Worm (Caenorhabditis elegans): ENCODE results near the gene mutd-1.

mutd-1 gene

ce11 chrIV:7167983-7168760, 34.3 kb upstream of the mutd-1 start, which contains the start of gene skr-16:
TSS of gene skr-16 (plus strand) at chrIV:7168710.
- TF ChIP-seq tra-4 (tag; optimal IDR thresholded peaks at IDR 0.05) (no peak), tbx-11 (GFP tag; IDR thresholded peaks at IDR 0.05) (no peak), ama-1 (optimal IDR thresholded peaks at IDR 0.05) (no peak), hmg-4 (GFP tag; optimal IDR thresholded peaks at IDR 0.05) (no peak), scrt-1 (GFP tag; IDR thresholded peaks at IDR 0.05) (no peak)

DNA sequence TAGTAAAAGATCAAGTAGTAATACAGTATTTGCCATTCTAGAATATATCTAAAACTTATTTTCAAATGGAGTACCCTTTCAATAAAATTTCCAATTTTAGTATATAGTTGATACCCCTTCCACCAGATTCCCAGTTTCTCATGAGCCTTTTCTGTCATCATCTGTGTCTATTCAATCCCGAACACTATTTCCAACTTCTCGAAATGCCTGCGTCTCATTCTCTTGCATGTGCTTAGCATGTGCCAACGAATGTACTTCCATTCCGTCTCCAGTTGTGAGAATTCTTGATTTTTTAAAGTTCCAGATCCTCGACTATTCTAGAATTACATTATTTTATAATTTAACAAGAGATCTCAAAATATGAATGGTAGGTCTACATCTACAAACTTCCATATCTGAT, 32.7 kb upstream of the mutd-1 start, which contains the start of gene C42D4.18:
Gene C42D4.18, plus strand, starts transcription at position 231 of the 400 bp plus-strand sequence.
- TF ChIP-seq ets-7 (tag; optimal IDR thresholded peaks at IDR 0.05) = no peak
- TF ChIP-seq tra-4 (tag; optimal IDR thresholded peaks at IDR 0.05) = no peak
- no peak for TF ChIP-seq ceh-36 (tag; optimal IDR thresholded peaks at IDR 0.05)
- TF ChIP-seq flt-1 (GFP tag; IDR thresholded peaks at IDR 0.05) = no peak
- no peak for TF ChIP-seq tbx-11 (GFP tag; IDR thresholded peaks at IDR 0.05)
- no peak for TF ChIP-seq tbx-37 (GFP tag; conservative IDR thresholded peaks at IDR 0.05)
- no peak for TF ChIP-seq ceh-13 (GFP tag; optimal IDR thresholded peaks at IDR 0.05)
- TF ChIP-seq hmbx-1 (tag; optimal IDR thresholded peaks at IDR 0.05) = no peak
- TF ChIP-seq F13C5.2 (tag; optimal IDR thresholded peaks at IDR 0.05) = no peak
- no peak for TF ChIP-seq hmg-4 (GFP tag; optimal IDR thresholded peaks at IDR 0.05)
- TF ChIP-seq B0310.2 (tag; optimal IDR thresholded peaks at IDR 0.05) = no peak

ce11 chrIV:7165723-7166122, 31.8 kb upstream of the mutd-1 start, which contains the start of gene rpc-1:
TSS of gene rpc-1 (minus strand) at chrIV:7165748.
- no peak for TF ChIP-seq ceh-13 (GFP tag; optimal IDR thresholded peaks at IDR 0.05)
- no peak for TF ChIP-seq flt-1 (GFP tag; IDR thresholded peaks at IDR 0.05)
- TF ChIP-seq F13C5.2 (tag; optimal IDR thresholded peaks at IDR 0.05) = peak; percentile 3
- TF ChIP-seq sea-1 (GFP tag; conservative IDR thresholded peaks at IDR 0.05) = no peak
- no peak for TF ChIP-seq hnd-1 (tag; optimal IDR thresholded peaks at IDR 0.05)
- no peak for TF ChIP-seq scrt-1 (GFP tag; IDR thresholded peaks at IDR 0.05)
- TF ChIP-seq tbx-37 (GFP tag; conservative IDR thresholded peaks at IDR 0.05) = no peak
- TF ChIP-seq ama-1 (optimal IDR thresholded peaks at IDR 0.05) = no peak

DNA sequence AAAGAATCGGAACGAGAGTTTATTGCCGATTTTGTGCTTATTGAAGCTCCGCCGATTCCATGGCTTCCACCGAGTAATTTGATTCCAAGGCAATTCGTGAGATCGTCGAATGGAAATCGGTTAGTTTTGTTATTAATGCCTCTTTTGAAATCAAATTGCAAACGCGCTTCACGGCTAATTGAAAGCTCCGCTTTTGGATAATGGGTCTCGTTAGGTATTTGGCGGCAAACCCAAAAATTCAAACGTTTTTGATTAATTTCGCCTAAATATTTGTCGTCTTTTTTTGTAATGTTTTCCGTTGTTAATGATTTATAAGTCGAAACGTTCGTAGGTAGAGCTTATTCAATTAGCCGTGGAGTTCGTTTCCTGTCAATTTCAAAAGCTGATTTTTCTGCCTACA, 25.7 kb upstream of the mutd-1 start:
- no peak for TF ChIP-seq F13C5.2 (tag; optimal IDR thresholded peaks at IDR 0.05)
- no peak for TF ChIP-seq hmg-4 (GFP tag; optimal IDR thresholded peaks at IDR 0.05)
- TF ChIP-seq tra-4 (tag; optimal IDR thresholded peaks at IDR 0.05) = no peak
- TF ChIP-seq tbx-11 (GFP tag; IDR thresholded peaks at IDR 0.05) = no peak
- no peak for TF ChIP-seq sea-1 (GFP tag; conservative IDR thresholded peaks at IDR 0.05)
- TF ChIP-seq ceh-36 (tag; optimal IDR thresholded peaks at IDR 0.05) = no peak
- TF ChIP-seq ets-7 (tag; optimal IDR thresholded peaks at IDR 0.05) = no peak
- no peak for TF ChIP-seq ama-1 (optimal IDR thresholded peaks at IDR 0.05)
- no peak for TF ChIP-seq scrt-1 (GFP tag; IDR thresholded peaks at IDR 0.05)
- TF ChIP-seq flt-1 (GFP tag; IDR thresholded peaks at IDR 0.05) = no peak
- no peak for TF ChIP-seq B0310.2 (tag; optimal IDR thresholded peaks at IDR 0.05)
- TF ChIP-seq tbx-37 (GFP tag; conservative IDR thresholded peaks at IDR 0.05) = no peak
- TF ChIP-seq ceh-13 (GFP tag; optimal IDR thresholded peaks at IDR 0.05) = no peak
- TF ChIP-seq hnd-1 (tag; optimal IDR thresholded peaks at IDR 0.05) = no peak
- no peak for TF ChIP-seq pes-1 (GFP tag; IDR thresholded peaks at IDR 0.05)
- TF ChIP-seq hmbx-1 (tag; optimal IDR thresholded peaks at IDR 0.05) = no peak
- TF ChIP-seq aly-1 (tag; optimal IDR thresholded peaks at IDR 0.05) = no peak

ce11 chrIV:7158161-7158560, 24.3 kb upstream of the mutd-1 start:
- no peak for TF ChIP-seq F13C5.2 (tag; optimal IDR thresholded peaks at IDR 0.05)
- no peak for TF ChIP-seq hmg-4 (GFP tag; optimal IDR thresholded peaks at IDR 0.05)
- TF ChIP-seq tra-4 (tag; optimal IDR thresholded peaks at IDR 0.05) = no peak
- TF ChIP-seq tbx-37 (GFP tag; conservative IDR thresholded peaks at IDR 0.05) = no peak
- TF ChIP-seq tbx-11 (GFP tag; IDR thresholded peaks at IDR 0.05) = no peak
- no peak for TF ChIP-seq sea-1 (GFP tag; conservative IDR thresholded peaks at IDR 0.05)
- TF ChIP-seq flt-1 (GFP tag; IDR thresholded peaks at IDR 0.05) = no peak
- TF ChIP-seq ceh-13 (GFP tag; optimal IDR thresholded peaks at IDR 0.05) = no peak
- TF ChIP-seq ama-1 (optimal IDR thresholded peaks at IDR 0.05) = no peak
- TF ChIP-seq hmbx-1 (tag; optimal IDR thresholded peaks at IDR 0.05) = no peak
- no peak for TF ChIP-seq aly-1 (tag; optimal IDR thresholded peaks at IDR 0.05)
- TF ChIP-seq scrt-1 (GFP tag; IDR thresholded peaks at IDR 0.05) = no peak

ce11 chrIV:7156356-7156755, 22.5 kb upstream of the mutd-1 start, which contains the start of gene maph-9:
TSS of gene maph-9 (plus strand) at chrIV:7156628.
- TF ChIP-seq ceh-36 (tag; optimal IDR thresholded peaks at IDR 0.05) = no peak
- no peak for TF ChIP-seq sea-1 (GFP tag; conservative IDR thresholded peaks at IDR 0.05)
- TF ChIP-seq aly-1 (tag; optimal IDR thresholded peaks at IDR 0.05) = no peak
- no peak for TF ChIP-seq hmg-4 (GFP tag; optimal IDR thresholded peaks at IDR 0.05)
- TF ChIP-seq ceh-13 (GFP tag; optimal IDR thresholded peaks at IDR 0.05) = no peak
- TF ChIP-seq pes-1 (GFP tag; IDR thresholded peaks at IDR 0.05) = no peak
- TF ChIP-seq ama-1 (optimal IDR thresholded peaks at IDR 0.05) = no peak
- no peak for TF ChIP-seq F13C5.2 (tag; optimal IDR thresholded peaks at IDR 0.05)
- TF ChIP-seq scrt-1 (GFP tag; IDR thresholded peaks at IDR 0.05) = no peak
- TF ChIP-seq tbx-11 (GFP tag; IDR thresholded peaks at IDR 0.05) = no peak
- no peak for TF ChIP-seq tra-4 (tag; optimal IDR thresholded peaks at IDR 0.05)
- TF ChIP-seq hnd-1 (tag; optimal IDR thresholded peaks at IDR 0.05) = no peak
- no peak for TF ChIP-seq ets-7 (tag; optimal IDR thresholded peaks at IDR 0.05)
- TF ChIP-seq tbx-37 (GFP tag; conservative IDR thresholded peaks at IDR 0.05) = no peak
- no peak for TF ChIP-seq B0310.2 (tag; optimal IDR thresholded peaks at IDR 0.05)
- TF ChIP-seq hmbx-1 (tag; optimal IDR thresholded peaks at IDR 0.05) = no peak
- TF ChIP-seq flt-1 (GFP tag; IDR thresholded peaks at IDR 0.05) = no peak

- no peak for TF ChIP-seq sea-1 (GFP tag; conservative IDR thresholded peaks at IDR 0.05)
- no peak for TF ChIP-seq tra-4 (tag; optimal IDR thresholded peaks at IDR 0.05)
- TF ChIP-seq ama-1 (optimal IDR thresholded peaks at IDR 0.05) = no peak
- no peak for TF ChIP-seq ceh-13 (GFP tag; optimal IDR thresholded peaks at IDR 0.05)
- no peak for TF ChIP-seq flt-1 (GFP tag; IDR thresholded peaks at IDR 0.05)
- TF ChIP-seq hnd-1 (tag; optimal IDR thresholded peaks at IDR 0.05) = no peak
- TF ChIP-seq B0310.2 (tag; optimal IDR thresholded peaks at IDR 0.05) = no peak
- TF ChIP-seq tbx-11 (GFP tag; IDR thresholded peaks at IDR 0.05) = no peak
- TF ChIP-seq aly-1 (tag; optimal IDR thresholded peaks at IDR 0.05) = no peak
- no peak for TF ChIP-seq tbx-37 (GFP tag; conservative IDR thresholded peaks at IDR 0.05)
- no peak for TF ChIP-seq ets-7 (tag; optimal IDR thresholded peaks at IDR 0.05)
- TF ChIP-seq hmbx-1 (tag; optimal IDR thresholded peaks at IDR 0.05) = no peak
- no peak for TF ChIP-seq scrt-1 (GFP tag; IDR thresholded peaks at IDR 0.05)
- no peak for TF ChIP-seq ceh-36 (tag; optimal IDR thresholded peaks at IDR 0.05)
- no peak for TF ChIP-seq hmg-4 (GFP tag; optimal IDR thresholded peaks at IDR 0.05)
- no peak for TF ChIP-seq pes-1 (GFP tag; IDR thresholded peaks at IDR 0.05)
- TF ChIP-seq F13C5.2 (tag; optimal IDR thresholded peaks at IDR 0.05) = no peak
Measured at ce11 chrIV:7154356-7154755, 20.5 kb upstream of the mutd-1 start, which contains the start of gene C34D4.2. TSS of gene C34D4.2 (plus strand) at chrIV:7154656.

Data from whole organism, early embryonic.